Fruit fly (Drosophila melanogaster): ENCODE data around the gene CG15353.

CG15353 gene

DNA sequence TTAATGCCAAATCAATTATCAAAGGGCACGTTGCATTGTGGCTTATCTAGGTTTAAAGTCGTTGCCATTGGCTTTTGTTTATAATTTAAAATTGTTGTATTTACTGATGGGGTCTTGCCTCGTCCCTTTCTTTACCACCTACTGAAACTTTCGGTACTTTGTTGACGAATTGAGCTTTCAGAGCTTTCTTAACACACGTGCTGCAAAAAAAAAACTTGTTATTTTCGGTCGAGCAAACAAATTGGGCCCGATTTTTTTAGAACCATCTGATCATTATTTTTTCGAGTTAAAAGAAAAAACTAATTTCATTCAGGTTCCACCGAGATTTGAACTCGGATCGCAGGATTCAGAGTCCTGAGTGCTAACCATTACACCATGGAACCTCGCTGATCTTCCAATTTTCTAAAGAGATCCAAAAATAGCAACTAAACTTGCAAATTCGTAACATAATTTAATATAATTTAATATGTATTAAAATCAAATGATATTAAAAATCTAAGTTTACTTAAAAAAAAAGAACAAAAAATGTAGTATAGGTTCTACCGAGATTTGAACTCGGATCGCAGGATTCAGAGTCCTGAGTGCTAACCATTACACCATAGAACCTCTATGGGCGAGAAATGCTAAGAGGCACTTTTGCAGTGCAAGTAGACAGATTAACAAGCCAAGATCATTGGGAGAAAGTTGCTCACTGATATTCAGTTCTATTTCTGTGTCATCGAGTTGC is 3.5 kb upstream of the CG15353 start:
- peak; percentile 1 for TF ChIP-seq Hnf4 (GFP tag; optimal IDR thresholded peaks at IDR 0.05)
- TF ChIP-seq sage (GFP tag; optimal IDR thresholded peaks at IDR 0.05): no peak

DNA sequence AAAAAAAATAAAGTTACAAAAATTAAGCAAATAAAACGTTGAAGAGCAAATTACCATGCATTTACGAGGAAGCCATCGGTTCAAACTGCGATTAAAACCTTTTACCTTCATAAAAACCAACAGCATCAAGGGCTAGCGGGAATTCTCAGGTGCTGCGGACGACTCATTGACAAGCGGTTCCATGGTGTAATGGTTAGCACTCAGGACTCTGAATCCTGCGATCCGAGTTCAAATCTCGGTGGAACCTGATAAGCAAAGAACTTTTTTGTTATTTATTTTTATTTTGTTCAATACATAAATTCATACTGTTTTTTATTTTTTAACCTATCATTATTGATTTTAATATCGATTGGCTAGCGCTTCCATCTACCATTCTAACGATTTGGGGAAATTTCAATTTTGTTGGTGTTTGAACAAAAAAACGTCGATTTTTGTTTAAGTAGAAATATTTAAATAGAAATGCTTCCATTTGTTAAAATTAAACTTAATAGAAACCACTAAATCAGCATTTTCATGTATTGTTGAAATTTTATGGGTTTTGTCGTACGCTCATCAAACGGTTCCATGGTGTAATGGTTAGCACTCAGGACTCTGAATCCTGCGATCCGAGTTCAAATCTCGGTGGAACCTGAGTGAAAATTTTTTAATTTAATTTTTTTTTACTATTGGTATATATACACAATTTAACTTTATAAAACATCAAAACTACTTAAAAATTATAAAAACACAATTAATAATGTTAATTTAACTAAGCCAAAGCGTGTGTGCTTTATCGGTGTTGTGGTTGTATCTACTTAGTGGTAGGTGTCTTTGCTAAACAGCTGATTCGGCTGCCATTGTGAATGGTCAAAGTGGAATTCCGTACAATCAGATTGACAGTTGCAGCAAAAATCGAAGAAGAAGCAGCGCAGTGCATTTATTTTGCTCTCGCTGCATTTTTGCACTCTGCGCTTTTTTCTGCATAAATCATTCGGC is 2.3 kb upstream of the CG15353 start, which contains the start of gene CG4238:
Gene CG4238 (plus strand): TSS at position 880 of the 975 bp plus-strand sequence.
- TF ChIP-seq Rel (GFP tag; optimal IDR thresholded peaks at IDR 0.05) (no peak), Rel (tag; optimal IDR thresholded peaks at IDR 0.05) (peak; percentile 39), Abd-B (GFP tag; optimal IDR thresholded peaks at IDR 0.05) (no peak), br (GFP tag; optimal IDR thresholded peaks at IDR 0.05) (no peak), brk (GFP tag; optimal IDR thresholded peaks at IDR 0.05) (peak; percentile 13), CrebA (GFP tag; optimal IDR thresholded peaks at IDR 0.05; ENCODE audit: borderline replicate concordance) (peak; percentile 72), sage (GFP tag; optimal IDR thresholded peaks at IDR 0.05) (peak; percentile 12), lola (GFP tag; optimal IDR thresholded peaks at IDR 0.05) (no peak)

DNA sequence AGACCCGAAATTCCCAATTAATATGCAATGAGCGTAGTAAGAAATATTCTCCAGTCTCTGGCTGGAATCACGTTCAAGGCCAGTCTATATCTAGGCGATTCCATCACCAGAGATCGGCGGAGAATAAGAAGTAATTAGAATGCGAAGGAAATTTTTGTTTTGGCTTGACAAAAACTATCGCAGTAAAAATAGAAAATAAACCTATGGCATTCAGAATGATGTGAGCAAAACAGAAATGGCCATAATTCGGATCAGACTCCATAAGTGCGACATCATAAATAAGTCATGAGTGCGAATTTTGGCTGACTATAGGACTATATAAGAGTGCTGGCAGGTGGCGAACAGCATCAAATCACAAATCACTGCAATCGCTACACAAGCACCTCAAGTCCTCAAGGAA is 1.1 kb upstream of the CG15353 start, which contains the start of gene Nplp4:
Gene Nplp4 (plus strand): TSS at position 301 of the 400 bp plus-strand sequence.
- TF ChIP-seq Mio (GFP tag; optimal IDR thresholded peaks at IDR 0.05): no peak
- no peak for TF ChIP-seq dl (GFP tag; optimal IDR thresholded peaks at IDR 0.05; ENCODE audit: insufficient read depth in 1 of 2, partially characterized antibody in 2 of 2)
- no peak for TF ChIP-seq Dif (GFP tag; optimal IDR thresholded peaks at IDR 0.05; ENCODE audit: partially characterized antibody)
- TF ChIP-seq Jra (GFP tag; optimal IDR thresholded peaks at IDR 0.05): no peak
- no peak for TF ChIP-seq CG9705 (GFP tag; optimal IDR thresholded peaks at IDR 0.05)
- no peak for TF ChIP-seq OdsH (GFP tag; optimal IDR thresholded peaks at IDR 0.05)
- no peak for TF ChIP-seq CrebA (GFP tag; optimal IDR thresholded peaks at IDR 0.05; ENCODE audit: borderline replicate concordance)
- TF ChIP-seq woc (GFP tag; optimal IDR thresholded peaks at IDR 0.05): no peak
- TF ChIP-seq HLH106 (tag; optimal IDR thresholded peaks at IDR 0.05): no peak
- no peak for TF ChIP-seq N (GFP tag; optimal IDR thresholded peaks at IDR 0.05)
- no peak for TF ChIP-seq pan (optimal IDR thresholded peaks at IDR 0.05)
- TF ChIP-seq ey (GFP tag; optimal IDR thresholded peaks at IDR 0.05): no peak
- no peak for TF ChIP-seq brk (GFP tag; optimal IDR thresholded peaks at IDR 0.05)
- TF ChIP-seq Sp1 (GFP tag; optimal IDR thresholded peaks at IDR 0.05): no peak
- no peak for TF ChIP-seq Vsx2 (GFP tag; optimal IDR thresholded peaks at IDR 0.05; ENCODE audit: partially characterized antibody)
- no peak for TF ChIP-seq GATAd (GFP tag; optimal IDR thresholded peaks at IDR 0.05)
- no peak for TF ChIP-seq jim (GFP tag; optimal IDR thresholded peaks at IDR 0.05)

DNA sequence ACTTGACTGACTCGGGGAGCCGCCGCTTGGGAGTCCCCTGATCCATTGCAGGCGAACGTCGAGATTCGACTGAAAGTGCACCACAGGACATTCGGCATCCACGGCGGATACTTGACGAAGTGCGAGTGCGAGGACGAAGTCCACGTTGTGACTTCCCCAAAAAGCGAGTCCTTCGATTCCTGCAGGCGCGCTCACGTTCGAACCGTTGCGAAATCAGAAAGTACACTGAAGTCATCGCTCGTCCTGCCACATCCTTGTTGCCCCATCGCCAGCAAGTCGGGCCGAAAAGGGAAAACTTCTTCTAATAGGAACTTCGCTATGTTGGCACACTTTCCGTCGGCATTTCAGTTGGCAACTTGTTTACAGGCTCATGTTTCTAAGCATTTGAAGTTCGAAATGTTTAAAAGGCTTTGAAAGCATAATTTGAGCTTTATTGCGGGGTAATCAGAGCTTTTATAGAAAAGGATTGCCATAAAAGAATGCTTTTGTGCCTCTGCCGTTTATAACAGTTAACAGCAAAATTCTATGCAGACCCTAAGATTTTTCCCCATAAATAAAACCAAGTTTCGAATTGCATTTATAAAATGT is 817 bp downstream of the CG15353 start, which contains the start of gene CG33543:
Gene CG33543 (minus strand): TSS at position 232 of the 588 bp plus-strand sequence.
- no peak for TF ChIP-seq dmrt93B (GFP tag; optimal IDR thresholded peaks at IDR 0.05)
- TF ChIP-seq dl (GFP tag; optimal IDR thresholded peaks at IDR 0.05; ENCODE audit: insufficient read depth in 1 of 2, partially characterized antibody in 2 of 2): no peak
- TF ChIP-seq OdsH (GFP tag; optimal IDR thresholded peaks at IDR 0.05): no peak
- TF ChIP-seq pan (optimal IDR thresholded peaks at IDR 0.05): no peak
- TF ChIP-seq GATAd (GFP tag; optimal IDR thresholded peaks at IDR 0.05): no peak
- TF ChIP-seq HLH106 (tag; optimal IDR thresholded peaks at IDR 0.05): no peak
- no peak for TF ChIP-seq dsf (GFP tag; optimal IDR thresholded peaks at IDR 0.05; ENCODE audit: borderline replicate concordance)

DNA sequence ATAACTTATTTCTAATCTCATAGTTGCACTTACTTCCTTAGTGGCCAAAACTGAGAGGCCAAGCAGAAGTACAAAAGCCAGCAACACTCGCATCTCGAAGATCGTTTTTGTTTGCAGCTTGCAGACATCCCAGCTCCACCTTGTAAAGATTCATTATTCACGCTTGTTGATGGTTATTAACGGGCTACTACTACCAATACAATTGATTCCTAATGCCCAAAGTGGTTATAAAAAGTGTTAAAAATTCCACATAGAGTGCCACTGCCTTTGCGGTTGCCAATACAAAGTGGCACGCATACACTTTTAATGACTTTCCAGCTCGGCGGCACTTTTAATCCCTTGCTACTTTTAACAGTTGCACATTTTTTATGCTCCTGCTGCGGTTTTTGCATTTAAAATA is 14.9 kb downstream of the CG15353 start, which contains the start of gene Obp22a:
Gene Obp22a (minus strand): TSS at position 101 of the 400 bp plus-strand sequence.
- no peak for TF ChIP-seq psq (GFP tag; optimal IDR thresholded peaks at IDR 0.05)
- TF ChIP-seq CG32264 (GFP tag; optimal IDR thresholded peaks at IDR 0.05): no peak
- TF ChIP-seq Dif (GFP tag; optimal IDR thresholded peaks at IDR 0.05; ENCODE audit: partially characterized antibody): no peak
- no peak for TF ChIP-seq rgr (GFP tag; optimal IDR thresholded peaks at IDR 0.05)
- no peak for TF ChIP-seq Hnf4 (GFP tag; optimal IDR thresholded peaks at IDR 0.05)
- TF ChIP-seq brk (GFP tag; optimal IDR thresholded peaks at IDR 0.05): no peak
- no peak for TF ChIP-seq Myc (optimal IDR thresholded peaks at IDR 0.05)
- TF ChIP-seq foxo (GFP tag; optimal IDR thresholded peaks at IDR 0.05): no peak
- TF ChIP-seq dmrt93B (GFP tag; optimal IDR thresholded peaks at IDR 0.05): no peak
- no peak for TF ChIP-seq sage (GFP tag; optimal IDR thresholded peaks at IDR 0.05)
- no peak for TF ChIP-seq CrebA (GFP tag; optimal IDR thresholded peaks at IDR 0.05; ENCODE audit: borderline replicate concordance)
- TF ChIP-seq Dfd (GFP tag; optimal IDR thresholded peaks at IDR 0.05): no peak
- no peak for TF ChIP-seq Rel (GFP tag; optimal IDR thresholded peaks at IDR 0.05)
- TF ChIP-seq Rel (tag; optimal IDR thresholded peaks at IDR 0.05): no peak

Data from whole organism, wandering third instar larva.